Worm (Caenorhabditis elegans) whole organism, L2 larva: Measurements from ENCODE around the gene cua-1.

ENCODE experiments used
- C34F6.9 ChIP-seq: fragments of 150-350 bp; optimal IDR thresholded peaks from 2 replicates; lab custom pipeline; 2014; ENCODE audit warnings: missing biosample characterization, missing genetic modification characterization
- F13H6.1 ChIP-seq: sonication (generic microtip); optimal IDR thresholded peaks from 2 replicates; lab custom pipeline; 2016; ENCODE audit warnings: missing genetic modification characterization, missing compliant biosample characterization
- R02D3.7 ChIP-seq: fragments of 150-350 bp; optimal IDR thresholded peaks from 2 replicates; lab custom pipeline; 2014; ENCODE audit warnings: missing biosample characterization, missing genetic modification characterization
- Y55F3AM.14 ChIP-seq: fragments of 200-800 bp; sonication (Bioruptor generic); optimal IDR thresholded peaks from 2 replicates; lab custom pipeline; 2018; ENCODE audit warnings: mild to moderate bottlenecking, missing genetic modification characterization, missing compliant biosample characterization
- ZK546.5 ChIP-seq: sonication (generic microtip); optimal IDR thresholded peaks from 2 replicates; lab custom pipeline; 2017; ENCODE audit warnings: missing biosample characterization, missing genetic modification characterization
- alr-1 ChIP-seq: fragments of 150-350 bp; optimal IDR thresholded peaks from 2 replicates; lab custom pipeline; 2014; ENCODE audit warnings: missing biosample characterization, missing genetic modification characterization
- aly-2 ChIP-seq: fragments of 150-350 bp; optimal IDR thresholded peaks from 2 replicates; lab custom pipeline; 2014; ENCODE audit warnings: missing biosample characterization, missing genetic modification characterization
- ama-1 ChIP-seq: fragments of 150-350 bp; optimal IDR thresholded peaks from 2 replicates; lab custom pipeline; 2018; ENCODE audit warnings: inconsistent platforms
- blmp-1 ChIP-seq: sonication (generic microtip); optimal IDR thresholded peaks from 2 replicates; lab custom pipeline; 2017; ENCODE audit warnings: missing genetic modification characterization, mild to moderate bottlenecking, missing compliant biosample characterization, antibody characterized with exemption, moderate library complexity; ENCODE audit not compliant: insufficient read depth
- ceh-16 ChIP-seq: fragments of 150-350 bp; optimal IDR thresholded peaks from 2 replicates; lab custom pipeline; 2014; ENCODE audit warnings: missing biosample characterization, missing genetic modification characterization
- ceh-82 ChIP-seq: fragments of 150-350 bp; optimal IDR thresholded peaks from 2 replicates; lab custom pipeline; 2014; ENCODE audit warnings: missing biosample characterization, missing genetic modification characterization
- crh-2 ChIP-seq: sonication (generic microtip); optimal IDR thresholded peaks from 2 replicates; lab custom pipeline; 2017; ENCODE audit warnings: missing biosample characterization, missing genetic modification characterization
- dmd-4 ChIP-seq: sonication (generic microtip); optimal IDR thresholded peaks from 2 replicates; lab custom pipeline; 2017; ENCODE audit warnings: missing biosample characterization, missing genetic modification characterization
- egl-27 ChIP-seq: sonication (generic microtip); optimal IDR thresholded peaks from 3 replicates; lab custom pipeline; 2017; ENCODE audit warnings: missing biosample characterization, missing genetic modification reagents, missing genetic modification characterization
- elt-1 ChIP-seq: fragments of 150-350 bp; optimal IDR thresholded peaks from 2 replicates; lab custom pipeline; 2014; ENCODE audit warnings: missing biosample characterization, missing genetic modification characterization
- elt-3 ChIP-seq: sonication (generic microtip); optimal IDR thresholded peaks from 2 replicates; lab custom pipeline; 2017; ENCODE audit warnings: missing biosample characterization, missing genetic modification characterization
- fos-1 ChIP-seq: fragments of 150-350 bp; optimal IDR thresholded peaks from 2 replicates; lab custom pipeline; 2014; ENCODE audit warnings: missing biosample characterization, missing genetic modification characterization
- gmeb-1 ChIP-seq: fragments of 150-350 bp; optimal IDR thresholded peaks from 2 replicates; lab custom pipeline; 2014; ENCODE audit warnings: missing biosample characterization, missing genetic modification characterization
- lin-11 ChIP-seq: fragments of 150-350 bp; sonication (generic microtip); optimal IDR thresholded peaks from 2 replicates; lab custom pipeline; 2014; ENCODE audit warnings: missing biosample characterization, missing genetic modification characterization, inconsistent platforms, mixed read lengths
- lin-13 ChIP-seq: fragments of 150-350 bp; optimal IDR thresholded peaks from 2 replicates; lab custom pipeline; 2014; ENCODE audit warnings: missing biosample characterization, missing genetic modification reagents, missing genetic modification characterization
- lin-39 ChIP-seq: fragments of 150-350 bp; optimal IDR thresholded peaks from 2 replicates; lab custom pipeline; 2014; ENCODE audit warnings: missing biosample characterization, missing genetic modification reagents, missing genetic modification characterization
- lsy-2 ChIP-seq, 2 experiments: fragments of 150-350 bp in 1 of 2; sonication (generic microtip) in 1 of 2; optimal IDR thresholded peaks; 2 replicates each; lab custom pipeline; 2014 to 2017; ENCODE audit warnings: missing biosample characterization in 2 of 2, missing genetic modification characterization in 2 of 2
- mab-5 ChIP-seq: fragments of 150-350 bp; optimal IDR thresholded peaks from 2 replicates; lab custom pipeline; 2014; ENCODE audit warnings: missing biosample characterization, missing genetic modification characterization
- mbf-1 ChIP-seq: sonication (generic microtip); optimal IDR thresholded peaks from 2 replicates; lab custom pipeline; 2017; ENCODE audit warnings: missing biosample characterization, missing genetic modification characterization
- mdl-1 ChIP-seq, 2 experiments: fragments of 150-350 bp in 1 of 2; sonication (generic microtip) in 1 of 2; optimal IDR thresholded peaks; 2 replicates each; lab custom pipeline; 2017; ENCODE audit warnings: missing biosample characterization in 2 of 2, missing genetic modification characterization in 2 of 2
- nhr-10 ChIP-seq: sonication (generic microtip); optimal IDR thresholded peaks from 2 replicates; lab custom pipeline; 2017; ENCODE audit warnings: missing biosample characterization, missing genetic modification characterization
- nhr-11 ChIP-seq: fragments of 150-350 bp; optimal IDR thresholded peaks from 2 replicates; lab custom pipeline; 2014; ENCODE audit warnings: missing biosample characterization, missing genetic modification characterization
- nhr-12 ChIP-seq: fragments of 150-350 bp; optimal IDR thresholded peaks from 2 replicates; lab custom pipeline; 2014; ENCODE audit warnings: missing biosample characterization, missing genetic modification characterization
- nhr-129 ChIP-seq: fragments of 150-350 bp; optimal IDR thresholded peaks from 2 replicates; lab custom pipeline; 2014; ENCODE audit warnings: missing biosample characterization, missing genetic modification characterization
- nhr-21 ChIP-seq: fragments of 150-350 bp; optimal IDR thresholded peaks from 2 replicates; lab custom pipeline; 2014; ENCODE audit warnings: missing biosample characterization, missing genetic modification characterization
- nhr-23 ChIP-seq: fragments of 150-350 bp; optimal IDR thresholded peaks from 2 replicates; lab custom pipeline; 2014; ENCODE audit warnings: missing biosample characterization, missing genetic modification reagents, missing genetic modification characterization
- nhr-237 ChIP-seq: fragments of 150-350 bp; optimal IDR thresholded peaks from 2 replicates; lab custom pipeline; 2014; ENCODE audit warnings: missing biosample characterization, missing genetic modification characterization
- nhr-25 ChIP-seq: fragments of 150-350 bp; sonication (generic microtip); optimal IDR thresholded peaks from 3 replicates; lab custom pipeline; 2014; ENCODE audit warnings: missing biosample characterization, missing genetic modification characterization
- nhr-6 ChIP-seq: fragments of 150-350 bp; optimal IDR thresholded peaks from 2 replicates; lab custom pipeline; 2014; ENCODE audit warnings: missing biosample characterization, missing genetic modification characterization
- nhr-77 ChIP-seq: fragments of 150-350 bp; optimal IDR thresholded peaks from 2 replicates; lab custom pipeline; 2014; ENCODE audit warnings: missing biosample characterization, missing genetic modification characterization
- peb-1 ChIP-seq: fragments of 150-350 bp; optimal IDR thresholded peaks from 2 replicates; lab custom pipeline; 2014; ENCODE audit warnings: missing biosample characterization, missing genetic modification characterization
- sem-4 ChIP-seq: fragments of 150-350 bp; optimal IDR thresholded peaks from 2 replicates; lab custom pipeline; 2014; ENCODE audit warnings: missing biosample characterization, missing genetic modification reagents, missing genetic modification characterization
- skn-1 ChIP-seq: sonication (generic microtip); optimal IDR thresholded peaks from 2 replicates; lab custom pipeline; 2017; ENCODE audit warnings: missing biosample characterization, missing genetic modification characterization
- sma-3 ChIP-seq: sonication (generic microtip); optimal IDR thresholded peaks from 2 replicates; lab custom pipeline; 2016; ENCODE audit warnings: missing genetic modification reagents, missing genetic modification characterization, missing compliant biosample characterization
- sma-9 ChIP-seq, 2 experiments: fragments of 150-350 bp in 1 of 2; sonication (generic microtip) in 1 of 2; optimal IDR thresholded peaks; 2 replicates each; lab custom pipeline; 2014 to 2016; ENCODE audit warnings: missing genetic modification characterization in 2 of 2, mild to moderate bottlenecking in 1 of 2, missing biosample characterization in 1 of 2, missing compliant biosample characterization in 1 of 2, missing genetic modification reagents in 1 of 2, moderate library complexity in 1 of 2
- snpc-4 ChIP-seq: fragments of 150-350 bp; optimal IDR thresholded peaks from 2 replicates; lab custom pipeline; 2014; ENCODE audit warnings: missing biosample characterization, missing genetic modification characterization
- unc-39 ChIP-seq: fragments of 150-350 bp; optimal IDR thresholded peaks from 2 replicates; lab custom pipeline; 2014; ENCODE audit warnings: missing biosample characterization, missing genetic modification characterization
- unc-55 ChIP-seq: fragments of 150-350 bp; sonication (generic microtip); optimal IDR thresholded peaks from 3 replicates; lab custom pipeline; 2014; ENCODE audit warnings: missing biosample characterization, missing genetic modification reagents, missing genetic modification characterization
- unc-62 ChIP-seq: fragments of 150-350 bp; optimal IDR thresholded peaks from 2 replicates; lab custom pipeline; 2014; ENCODE audit warnings: missing biosample characterization, missing genetic modification reagents, missing genetic modification characterization
- zag-1 ChIP-seq: fragments of 150-350 bp; optimal IDR thresholded peaks from 2 replicates; lab custom pipeline; 2014; ENCODE audit warnings: missing biosample characterization, missing genetic modification characterization
- ztf-1 ChIP-seq: fragments of 200-800 bp; sonication (Bioruptor generic); conservative IDR thresholded peaks from 2 replicates; pipeline ENCODE4 v1.3.6; 2022; ENCODE audit warnings: missing genetic modification characterization, missing compliant biosample characterization
- ztf-11 ChIP-seq: sonication (generic microtip); optimal IDR thresholded peaks from 2 replicates; lab custom pipeline; 2017; ENCODE audit warnings: missing biosample characterization, missing genetic modification characterization
- ztf-4 ChIP-seq: fragments of 150-350 bp; optimal IDR thresholded peaks from 2 replicates; lab custom pipeline; 2014; ENCODE audit warnings: missing biosample characterization, missing genetic modification characterization

Gene cua-1

ce11 chrIII:13465918-13466592 lies 10.9 kb upstream of the cua-1 start, which contains the start of gene cdk-5 (continued):
- TF ChIP-seq nhr-23, result no peak

- TF ChIP-seq nhr-25 (peak; percentile 53), zag-1 (tag; lab: Kevin White, UChicago) (peak; percentile 63), nhr-23 (no peak), mdl-1 (tag; optimal IDR thresholded peaks at IDR 0.05; lab: Kevin White, UChicago) (peak in 1 of 2 experiments; percentile 42), sma-9 (GFP tag; optimal IDR thresholded peaks at IDR 0.05; lab: Kevin White, UChicago) (peak; percentile 92), sma-9 (tag; optimal IDR thresholded peaks at IDR 0.05; lab: Kevin White, UChicago) (no peak), nhr-12 (tag; lab: Kevin White, UChicago) (no peak), R02D3.7 (tag; lab: Kevin White, UChicago) (no peak), nhr-6 (tag; lab: Kevin White, UChicago) (peak; percentile 60), nhr-129 (tag; lab: Kevin White, UChicago) (peak; percentile 85), blmp-1 (tag; lab: Kevin White, UChicago) (peak; percentile 53), elt-1 (tag; lab: Kevin White, UChicago) (no peak), ztf-1 (GFP tag; lab: Robert Waterston, UW) (0 out of 2 replicates have a peak, but pooled peaks have one; percentile 20), gmeb-1 (tag; lab: Kevin White, UChicago) (peak; percentile 60), sem-4 (tag; lab: Kevin White, UChicago) (peak; percentile 26), nhr-77 (tag; lab: Kevin White, UChicago) (peak; percentile 23), F13H6.1 (tag; lab: Kevin White, UChicago) (peak; percentile 83), ceh-16 (tag; lab: Kevin White, UChicago) (no peak), unc-39 (no peak), lin-39 (tag; lab: Kevin White, UChicago) (no peak), ama-1 (lab: Kevin White, UChicago) (peak; percentile 96), snpc-4 (tag; lab: Kevin White, UChicago) (no peak), sma-3 (peak; percentile 66), skn-1 (tag; lab: Kevin White, UChicago) (no peak), unc-62 (no peak), crh-2 (tag; lab: Kevin White, UChicago) (peak; percentile 90), ztf-4 (tag; lab: Kevin White, UChicago) (peak; percentile 77), lin-13 (GFP tag; lab: Kevin White, UChicago) (peak; percentile 69), Y55F3AM.14 (GFP tag; lab: Kevin White, UChicago) (peak; percentile 54), aly-2 (tag; lab: Kevin White, UChicago) (peak; percentile 8), ztf-11 (tag; lab: Kevin White, UChicago) (no peak), egl-27 (tag; lab: Kevin White, UChicago) (peak; percentile 28), ZK546.5 (tag; lab: Kevin White, UChicago) (peak; percentile 56), lsy-2 (tag; optimal IDR thresholded peaks at IDR 0.05; lab: Kevin White, UChicago) (peak; percentile 38 to 82), elt-3 (no peak), nhr-10 (tag; lab: Kevin White, UChicago) (peak; percentile 33), C34F6.9 (tag; lab: Kevin White, UChicago) (peak; percentile 56), fos-1 (tag; lab: Kevin White, UChicago) (peak; percentile 63), lin-11 (no peak), unc-55 (GFP tag; lab: Kevin White, UChicago) (peak; percentile 14), nhr-237 (peak; percentile 20), mbf-1 (no peak), peb-1 (tag; lab: Kevin White, UChicago) (no peak), nhr-11 (tag; lab: Kevin White, UChicago) (peak; percentile 64), mab-5 (tag; lab: Kevin White, UChicago) (no peak), alr-1 (tag; lab: Kevin White, UChicago) (no peak), ceh-82 (tag; lab: Kevin White, UChicago) (no peak), nhr-21 (tag; lab: Kevin White, UChicago) (peak; percentile 86), dmd-4 (no peak)
Observed at ce11 chrIII:13464493-13465362, 9.6 kb upstream of the cua-1 start, which contains the start of gene kel-3. TSS of gene kel-3 (plus strand) at chrIII:13464820.
